Fruit fly (Drosophila melanogaster): ENCODE data around the gene CG15282.
"Not testable (repeated sequence)": the region's sequence is repeated elsewhere in the genome, so short reads cannot be mapped to it uniquely, and the experiment has no call there.

Gene CG15282

dm6 chr2L:14742893-14743292, 30.6 kb downstream of the CG15282 start, which contains the start of gene CG34166:
TSS of gene CG34166 (plus strand) at chr2L:14743193.
- TF ChIP-seq CG17801 (GFP tag; optimal IDR thresholded peaks at IDR 0.05; ENCODE audit: partially characterized antibody): not testable (repeated sequence)

DNA sequence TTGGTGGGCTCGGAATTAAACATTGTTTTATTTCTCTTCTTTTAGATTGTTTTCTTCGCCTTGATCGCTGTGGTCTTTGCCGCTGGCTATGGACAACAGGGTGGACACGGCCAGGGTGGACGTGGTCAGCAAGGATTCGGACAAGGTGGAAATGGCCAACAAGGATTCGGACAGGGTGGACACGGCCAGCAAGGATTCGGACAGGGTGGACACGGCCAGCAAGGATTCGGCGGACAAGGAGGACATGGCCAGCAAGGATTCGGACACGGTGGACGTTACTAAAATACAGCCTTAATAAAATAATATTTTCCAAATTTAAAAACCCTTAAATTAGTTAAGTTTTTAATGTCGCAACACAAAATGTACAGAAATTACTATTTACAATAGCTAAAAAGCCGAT, 31.1 kb downstream of the CG15282 start:
- TF ChIP-seq CG17801 (GFP tag; optimal IDR thresholded peaks at IDR 0.05; ENCODE audit: partially characterized antibody): no peak

dm6 chr2L:14744121-14744520, 31.9 kb downstream of the CG15282 start, which contains the start of gene CG42681:
TSS of gene CG42681 (plus strand) at chr2L:14744421.
- no peak for TF ChIP-seq CG17801 (GFP tag; optimal IDR thresholded peaks at IDR 0.05; ENCODE audit: partially characterized antibody)

dm6 chr2L:14745068-14745467, 32.8 kb downstream of the CG15282 start, which contains the start of gene CG42587:
TSS of gene CG42587 (minus strand) at chr2L:14745210.
- TF ChIP-seq CG17801 (GFP tag; optimal IDR thresholded peaks at IDR 0.05; ENCODE audit: partially characterized antibody): no peak

dm6 chr2L:14746068-14746467, 33.8 kb downstream of the CG15282 start:
- no peak for TF ChIP-seq CG17801 (GFP tag; optimal IDR thresholded peaks at IDR 0.05; ENCODE audit: partially characterized antibody)

- no peak for TF ChIP-seq CG17801 (GFP tag; optimal IDR thresholded peaks at IDR 0.05; ENCODE audit: partially characterized antibody)
These were observed 48.2 kb downstream of the CG15282 start, which contains the start of gene CG4691 for dm6 chr2L:14760467-14760866. TSS of gene CG4691 (plus strand) at chr2L:14760767.

dm6 chr2L:14762465-14762864, 50.2 kb downstream of the CG15282 start, which contains the start of gene CSN1a:
TSS of gene CSN1a (plus strand) at chr2L:14762765.
- TF ChIP-seq CG17801 (GFP tag; optimal IDR thresholded peaks at IDR 0.05; ENCODE audit: partially characterized antibody): no peak
